Worm (Caenorhabditis elegans) whole organism, L4 larva: Measurements from ENCODE around the gene srt-8.

Experiments used
- F37D6.2 ChIP-seq: sonication (generic microtip); optimal IDR thresholded peaks from 2 replicates; lab custom pipeline; 2016; ENCODE audit warnings: mild to moderate bottlenecking, missing genetic modification characterization, missing compliant biosample characterization
- F49E8.2 ChIP-seq: sonication (generic microtip); optimal IDR thresholded peaks from 2 replicates; lab custom pipeline; 2016; ENCODE audit warnings: missing compliant biosample characterization, mild to moderate bottlenecking, missing genetic modification characterization, borderline replicate concordance
- T26A8.4 ChIP-seq: fragments of 200-800 bp; sonication (Bioruptor generic); IDR thresholded peaks from 2 replicates; pipeline ENCODE4 v1.3.6; 2022; ENCODE audit warnings: missing genetic modification characterization, missing compliant biosample characterization
- ZK337.2 ChIP-seq: fragments of 200-800 bp; sonication (Bioruptor generic); IDR thresholded peaks from 2 replicates; pipeline ENCODE4 v1.3.6; 2022; ENCODE audit warnings: missing genetic modification reagents, missing genetic modification characterization, missing compliant biosample characterization
- aha-1 ChIP-seq: fragments of 150-350 bp; peaks from one replicate; lab custom pipeline; 2014; ENCODE audit warnings: missing biosample characterization, missing genetic modification characterization
- ceh-62 ChIP-seq: sonication (generic microtip); optimal IDR thresholded peaks from 2 replicates; lab custom pipeline; 2017; ENCODE audit warnings: missing biosample characterization, missing genetic modification characterization
- ceh-82 ChIP-seq: sonication (generic microtip); optimal IDR thresholded peaks from 2 replicates; lab custom pipeline; 2017; ENCODE audit warnings: missing biosample characterization, missing genetic modification characterization
- dpl-1 ChIP-seq: fragments of 150-350 bp; optimal IDR thresholded peaks from 2 replicates; lab custom pipeline; 2014; ENCODE audit warnings: missing biosample characterization, missing genetic modification reagents, missing genetic modification characterization
- dve-1 ChIP-seq: sonication (generic microtip); optimal IDR thresholded peaks from 2 replicates; lab custom pipeline; 2017; ENCODE audit warnings: antibody characterized with exemption, mild to moderate bottlenecking, missing genetic modification characterization, missing compliant biosample characterization; ENCODE audit not compliant: insufficient read depth
- hif-1 ChIP-seq, 2 experiments: sonication (generic microtip); optimal IDR thresholded peaks; 2 replicates each; lab custom pipeline; 2016 to 2017; ENCODE audit warnings: missing compliant biosample characterization in 2 of 2, missing genetic modification characterization in 2 of 2, missing genetic modification reagents in 2 of 2, missing genotype in 2 of 2, mild to moderate bottlenecking in 1 of 2
- hmg-1.1 ChIP-seq: fragments of 200-800 bp; sonication (Bioruptor generic); IDR thresholded peaks from 2 replicates; pipeline ENCODE4 v1.3.6; 2022; ENCODE audit warnings: missing genetic modification reagents, missing genetic modification characterization, missing compliant biosample characterization
- lim-7 ChIP-seq: fragments of 200-800 bp; sonication (Bioruptor generic); IDR thresholded peaks from 2 replicates; pipeline ENCODE4 v1.3.6; 2022; ENCODE audit warnings: missing genetic modification characterization, missing compliant biosample characterization
- lin-13 ChIP-seq: fragments of 150-350 bp; optimal IDR thresholded peaks from 2 replicates; lab custom pipeline; 2014; ENCODE audit warnings: missing biosample characterization, missing genetic modification reagents, missing genetic modification characterization
- lin-15B ChIP-seq: fragments of 150-350 bp; sonication (generic microtip); optimal IDR thresholded peaks from 3 replicates; lab custom pipeline; 2014; ENCODE audit warnings: missing biosample characterization, missing genetic modification characterization
- lin-39 ChIP-seq: fragments of 150-350 bp; optimal IDR thresholded peaks from 2 replicates; lab custom pipeline; 2014; ENCODE audit warnings: missing biosample characterization, missing genetic modification reagents, missing genetic modification characterization
- madf-9 ChIP-seq: fragments of 200-800 bp; sonication (Bioruptor generic); conservative IDR thresholded peaks from 2 replicates; pipeline ENCODE4 v1.3.6; 2022; ENCODE audit warnings: missing genetic modification reagents, missing genetic modification characterization, missing compliant biosample characterization
- mdt-29 ChIP-seq: fragments of 200-800 bp; sonication (Bioruptor generic); IDR thresholded peaks from 2 replicates; pipeline ENCODE4 v1.3.6; 2022; ENCODE audit warnings: missing genetic modification reagents, missing genetic modification characterization, missing compliant biosample characterization
- mxl-2 ChIP-seq: fragments of 200-800 bp; sonication (Bioruptor generic); conservative IDR thresholded peaks from 2 replicates; pipeline ENCODE4 v1.3.6; 2022; ENCODE audit warnings: missing genetic modification reagents, missing genetic modification characterization, missing compliant biosample characterization
- nhr-10 ChIP-seq: fragments of 150-350 bp; optimal IDR thresholded peaks from 2 replicates; lab custom pipeline; 2014; ENCODE audit warnings: missing biosample characterization, missing genetic modification characterization
- nhr-102 ChIP-seq: sonication (generic microtip); optimal IDR thresholded peaks from 2 replicates; lab custom pipeline; 2016; ENCODE audit warnings: mild to moderate bottlenecking, missing genetic modification characterization, moderate library complexity, missing compliant biosample characterization
- nhr-25 ChIP-seq: sonication (generic microtip); optimal IDR thresholded peaks from 2 replicates; lab custom pipeline; 2017; ENCODE audit warnings: missing genetic modification characterization, mild to moderate bottlenecking, missing compliant biosample characterization, antibody characterized with exemption, moderate library complexity, borderline replicate concordance; ENCODE audit not compliant: insufficient read depth
- nhr-28 ChIP-seq: fragments of 150-350 bp; optimal IDR thresholded peaks from 2 replicates; lab custom pipeline; 2014; ENCODE audit warnings: missing biosample characterization, missing genetic modification characterization
- pha-4 ChIP-seq, 2 experiments: fragments of 150-350 bp in 1 of 2; fragments of 200-800 bp in 1 of 2; sonication (Bioruptor generic) in 1 of 2; IDR thresholded peaks in 1 of 2; optimal IDR thresholded peaks in 1 of 2; 2 replicates each; pipeline versions ENCODE4 v1.3.6 to Lab custom; 2014 to 2022; ENCODE audit warnings: missing genetic modification characterization in 2 of 2, missing genetic modification reagents in 2 of 2, missing biosample characterization in 1 of 2, missing compliant biosample characterization in 1 of 2
- rbr-2 ChIP-seq: sonication (generic microtip); optimal IDR thresholded peaks from 2 replicates; lab custom pipeline; 2016; ENCODE audit warnings: missing genotype, missing genetic modification characterization, missing compliant biosample characterization
- sdz-12 ChIP-seq: fragments of 200-800 bp; sonication (Bioruptor generic); optimal IDR thresholded peaks from 2 replicates; lab custom pipeline; 2018; ENCODE audit warnings: mild to moderate bottlenecking, missing genetic modification characterization, missing compliant biosample characterization
- set-16 ChIP-seq: fragments of 200-800 bp; sonication (Bioruptor generic); IDR thresholded peaks from 2 replicates; pipeline ENCODE4 v1.3.6; 2022; ENCODE audit warnings: missing genetic modification reagents, missing genetic modification characterization, missing compliant biosample characterization
- skn-1 ChIP-seq: fragments of 150-350 bp; optimal IDR thresholded peaks from 2 replicates; lab custom pipeline; 2014; ENCODE audit warnings: missing biosample characterization, missing genetic modification characterization
- spr-1 ChIP-seq: sonication (generic microtip); optimal IDR thresholded peaks from 2 replicates; lab custom pipeline; 2016; ENCODE audit warnings: mild to moderate bottlenecking, missing genetic modification characterization, missing compliant biosample characterization
- spr-3 ChIP-seq: fragments of 200-800 bp; sonication (Bioruptor generic); optimal IDR thresholded peaks from 2 replicates; lab custom pipeline; 2018; ENCODE audit warnings: mild to moderate bottlenecking, missing genetic modification characterization, missing compliant biosample characterization
- tra-1 ChIP-seq: fragments of 200-800 bp; sonication (Bioruptor generic); IDR thresholded peaks from 2 replicates; pipeline ENCODE4 v1.3.6; 2022; ENCODE audit warnings: missing genetic modification reagents, missing genetic modification characterization, missing compliant biosample characterization
- unc-130 ChIP-seq: sonication (generic microtip); optimal IDR thresholded peaks from 2 replicates; lab custom pipeline; 2016; ENCODE audit warnings: missing genetic modification reagents, missing genetic modification characterization, missing compliant biosample characterization
- unc-39 ChIP-seq: sonication (generic microtip); optimal IDR thresholded peaks from 2 replicates; lab custom pipeline; 2017; ENCODE audit warnings: missing biosample characterization, missing genetic modification characterization
- vab-7 ChIP-seq: fragments of 200-800 bp; sonication (Bioruptor generic); IDR thresholded peaks from 2 replicates; pipeline ENCODE4 v1.3.6; 2022; ENCODE audit warnings: missing genetic modification reagents, missing genetic modification characterization, missing compliant biosample characterization
- zag-1 ChIP-seq: fragments of 150-350 bp; optimal IDR thresholded peaks from 2 replicates; lab custom pipeline; 2014; ENCODE audit warnings: missing biosample characterization, missing genetic modification characterization
- zfp-3 ChIP-seq: fragments of 200-800 bp; sonication (Bioruptor generic); conservative IDR thresholded peaks from 2 replicates; pipeline ENCODE4 v1.3.6; 2022; ENCODE audit warnings: missing genetic modification reagents, missing genetic modification characterization, missing compliant biosample characterization
- zip-2 ChIP-seq: fragments of 150-350 bp; optimal IDR thresholded peaks from 2 replicates; lab custom pipeline; 2014; ENCODE audit warnings: missing biosample characterization, missing genetic modification characterization

Gene srt-8

ce11 chrV:3086260-3086659, at the start of gene srt-8:
srt-8 (plus strand) TSS chrV:3086560.
- TF ChIP-seq ceh-82 (tag; lab: Kevin White, UChicago) = no peak
- no peak for TF ChIP-seq spr-3 (GFP tag; lab: Kevin White, UChicago)
- no peak for TF ChIP-seq zfp-3 (GFP tag; lab: Robert Waterston, UW)
- TF ChIP-seq zag-1 (tag; lab: Kevin White, UChicago) = no peak
- TF ChIP-seq tra-1 (GFP tag; lab: Robert Waterston, UW) = no peak
- no peak for TF ChIP-seq T26A8.4 (GFP tag; lab: Robert Waterston, UW)
- TF ChIP-seq F49E8.2 (tag; lab: Kevin White, UChicago) = no peak
- no peak for TF ChIP-seq F37D6.2
- TF ChIP-seq, all 104 proteins: peak for 0

DNA sequence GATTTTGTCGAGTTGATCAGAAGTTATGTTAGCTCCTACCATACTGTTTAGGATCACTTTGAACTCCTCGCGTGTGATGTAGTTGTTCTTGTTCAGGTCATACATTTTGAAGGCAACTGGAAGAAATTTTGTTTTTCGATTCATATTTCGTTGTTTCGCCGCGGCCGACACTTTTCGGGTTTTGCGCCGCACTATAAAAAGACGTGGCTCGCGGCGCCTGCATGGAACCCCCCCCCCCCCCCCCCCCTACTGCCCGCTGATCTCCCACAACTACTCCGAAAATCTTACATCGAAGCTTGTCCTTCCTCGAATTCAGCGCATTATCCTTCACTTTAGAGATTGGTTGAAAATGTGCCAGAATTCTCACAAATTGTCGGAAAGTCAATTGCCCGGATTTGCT, 48.3 kb upstream of the srt-8 start:
- TF ChIP-seq zag-1 (tag; lab: Kevin White, UChicago) (no peak), zip-2 (tag; lab: Kevin White, UChicago) (no peak), set-16 (GFP tag; lab: Robert Waterston, UW) (peak; percentile 82)
- TF ChIP-seq, all 104 proteins: peak for 1

- TF ChIP-seq vab-7 (GFP tag; lab: Robert Waterston, UW) = no peak
- TF ChIP-seq zip-2 (tag; lab: Kevin White, UChicago) = no peak
Observed at ce11 chrV:3039282-3039681, 47.1 kb upstream of the srt-8 start, which contains the start of gene chpf-2. chpf-2 (minus strand) TSS chrV:3039382.

- TF ChIP-seq unc-130 (GFP tag; lab: Kevin White, UChicago) = no peak
- TF ChIP-seq zag-1 (tag; lab: Kevin White, UChicago) = no peak
- no peak for TF ChIP-seq unc-39 (tag; lab: Kevin White, UChicago)
- no peak for TF ChIP-seq tra-1 (GFP tag; lab: Robert Waterston, UW)
- TF ChIP-seq skn-1 = no peak
- TF ChIP-seq lin-39 (tag; lab: Kevin White, UChicago) = no peak
- no peak for TF ChIP-seq madf-9 (GFP tag; lab: Robert Waterston, UW)
- TF ChIP-seq F37D6.2 = no peak
- no peak for TF ChIP-seq spr-1 (tag; lab: Kevin White, UChicago)
- no peak for TF ChIP-seq nhr-10
- TF ChIP-seq, all 104 proteins: peak for 0
Observed at ce11 chrV:3040930-3041329, 45.4 kb upstream of the srt-8 start.

DNA sequence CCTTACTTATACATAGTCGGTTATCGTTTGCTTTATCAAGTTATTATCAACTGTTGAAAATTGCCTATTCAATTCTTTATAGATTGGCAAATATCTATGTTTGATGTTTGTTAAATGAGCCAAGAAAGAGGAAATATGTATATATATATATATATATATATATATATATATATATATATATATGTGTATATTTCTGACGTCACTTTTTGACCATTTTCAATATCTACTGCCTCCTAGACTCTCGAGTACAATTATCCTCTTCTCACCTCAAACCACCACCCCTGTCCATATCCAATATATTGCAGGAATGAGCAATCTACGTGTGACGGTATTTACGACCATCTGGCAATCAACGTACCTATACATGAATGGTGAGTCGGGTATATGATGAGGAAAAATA, 41.5 kb upstream of the srt-8 start, which contains the start of gene F59D6.1:
Gene F59D6.1 (plus strand): TSS at position 301 of the 400 bp plus-strand sequence.
- TF ChIP-seq sdz-12 (no peak), ceh-62 (tag; lab: Kevin White, UChicago) (no peak), nhr-28 (no peak)

DNA sequence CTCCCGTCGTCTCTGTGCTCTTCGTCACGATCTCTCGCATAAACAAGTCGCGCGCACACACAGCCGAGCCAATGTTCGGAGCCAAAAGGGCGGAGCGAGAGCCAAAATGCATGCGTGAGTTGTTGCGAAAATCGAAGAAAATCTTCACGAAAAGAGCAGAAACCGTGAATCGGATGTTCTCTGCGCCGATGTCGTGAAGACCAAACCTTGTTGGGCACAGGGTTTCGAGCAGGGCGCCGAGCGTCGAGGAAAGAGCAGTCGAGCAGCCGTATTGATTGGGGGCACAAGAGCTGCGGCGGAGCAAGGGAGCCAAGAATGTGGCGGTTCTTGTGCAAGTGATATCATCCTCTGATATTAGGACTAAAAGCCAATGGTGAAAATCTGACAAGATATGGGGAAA, 40.0 kb upstream of the srt-8 start:
- TF ChIP-seq set-16 (GFP tag; lab: Robert Waterston, UW) (peak; percentile 72), aha-1 (tag; lab: Kevin White, UChicago) (peak; percentile 83), lim-7 (GFP tag; lab: Robert Waterston, UW) (no peak)
- TF ChIP-seq, all 104 proteins: peak for 2

DNA sequence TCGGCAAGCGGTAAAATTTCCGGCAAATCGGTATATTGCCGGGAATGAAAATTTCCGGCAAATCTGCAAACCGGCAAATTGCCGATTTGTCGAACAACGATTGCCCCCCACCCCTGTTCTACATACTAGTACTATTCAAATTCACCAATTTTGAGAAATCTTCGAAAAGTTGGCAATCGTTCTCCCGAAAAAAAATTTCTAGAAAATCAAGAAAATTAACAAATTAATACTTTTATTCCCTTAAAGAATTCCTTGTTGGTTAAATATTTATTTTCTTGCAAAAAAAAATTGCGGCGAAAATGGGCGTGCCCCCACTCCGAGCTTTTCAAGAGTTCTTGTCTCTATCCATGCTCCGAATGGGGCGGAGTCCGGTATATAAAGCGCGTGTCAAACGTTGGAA, 32.1 kb upstream of the srt-8 start, which contains the start of gene C50H11.8:
Gene C50H11.8 (plus strand): TSS at position 301 of the 400 bp plus-strand sequence.
- TF ChIP-seq dpl-1 (GFP tag; lab: Kevin White, UChicago) = no peak
- no peak for TF ChIP-seq nhr-102 (tag; lab: Kevin White, UChicago)
- no peak for TF ChIP-seq dve-1 (tag; lab: Kevin White, UChicago)
- TF ChIP-seq mdt-29 (GFP tag; lab: Robert Waterston, UW) = no peak
- TF ChIP-seq rbr-2 (tag; lab: Kevin White, UChicago) = no peak
- TF ChIP-seq lin-13 (GFP tag; lab: Kevin White, UChicago) = no peak
- TF ChIP-seq lin-15B (tag; lab: Kevin White, UChicago) = no peak
- TF ChIP-seq hmg-1.1 = no peak
- no peak for TF ChIP-seq pha-4 (GFP tag; IDR thresholded peaks at IDR 0.05; lab: Robert Waterston, UW)
- TF ChIP-seq pha-4 (tag; optimal IDR thresholded peaks at IDR 0.05; lab: Kevin White, UChicago) = no peak
- TF ChIP-seq aha-1 (tag; lab: Kevin White, UChicago) = no peak
- no peak for TF ChIP-seq hif-1 (tag; optimal IDR thresholded peaks at IDR 0.05; lab: Kevin White, UChicago)
- no peak for TF ChIP-seq lim-7 (GFP tag; lab: Robert Waterston, UW)
- TF ChIP-seq nhr-25 = no peak
- TF ChIP-seq mxl-2 (GFP tag; lab: Robert Waterston, UW) = no peak
- TF ChIP-seq ZK337.2 = no peak
